Worm (Caenorhabditis elegans) whole organism, L4 larva: Measurements from ENCODE around the gene gem-1.

ENCODE experiments used
- F26F4.8 ChIP-seq: fragments of 200-800 bp; sonication (Bioruptor generic); conservative IDR thresholded peaks from 2 replicates; pipeline ENCODE4 v1.3.6; 2022; ENCODE audit warnings: missing genetic modification characterization, missing compliant biosample characterization
- F37D6.2 ChIP-seq: sonication (generic microtip); optimal IDR thresholded peaks from 2 replicates; lab custom pipeline; 2016; ENCODE audit warnings: mild to moderate bottlenecking, missing genetic modification characterization, missing compliant biosample characterization
- R02D3.7 ChIP-seq: fragments of 150-350 bp; sonication (generic microtip); optimal IDR thresholded peaks from 3 replicates; lab custom pipeline; 2014; ENCODE audit warnings: missing biosample characterization, missing genetic modification characterization
- T20F7.1 ChIP-seq: fragments of 200-800 bp; sonication (Bioruptor generic); optimal IDR thresholded peaks from 2 replicates; lab custom pipeline; 2018; ENCODE audit warnings: mild to moderate bottlenecking, missing genetic modification characterization, missing compliant biosample characterization
- T26A8.4 ChIP-seq: fragments of 200-800 bp; sonication (Bioruptor generic); IDR thresholded peaks from 2 replicates; pipeline ENCODE4 v1.3.6; 2022; ENCODE audit warnings: missing genetic modification characterization, missing compliant biosample characterization
- Y48G9A.11 ChIP-seq: fragments of 200-800 bp; sonication (Bioruptor generic); IDR thresholded peaks from 2 replicates; pipeline ENCODE4 v1.3.6; 2022; ENCODE audit warnings: missing genetic modification reagents, missing genetic modification characterization, missing compliant biosample characterization
- ZK337.2 ChIP-seq: fragments of 200-800 bp; sonication (Bioruptor generic); IDR thresholded peaks from 2 replicates; pipeline ENCODE4 v1.3.6; 2022; ENCODE audit warnings: missing genetic modification reagents, missing genetic modification characterization, missing compliant biosample characterization
- aly-2 ChIP-seq: sonication (generic microtip); optimal IDR thresholded peaks from 2 replicates; lab custom pipeline; 2018; ENCODE audit warnings: missing biosample characterization, missing genetic modification characterization
- ama-1 ChIP-seq: fragments of 150-350 bp; optimal IDR thresholded peaks from 2 replicates; lab custom pipeline; 2014; ENCODE audit warnings: inconsistent platforms, mixed read lengths
- attf-4 ChIP-seq: sonication (generic microtip); optimal IDR thresholded peaks from 3 replicates; lab custom pipeline; 2017; ENCODE audit warnings: missing biosample characterization, missing genetic modification characterization
- ceh-20 ChIP-seq: fragments of 200-800 bp; sonication (Bioruptor generic); IDR thresholded peaks from 2 replicates; pipeline ENCODE4 v1.3.6; 2022; ENCODE audit warnings: missing genetic modification reagents, missing genetic modification characterization, missing compliant biosample characterization
- ceh-28 ChIP-seq: fragments of 150-350 bp; optimal IDR thresholded peaks from 2 replicates; lab custom pipeline; 2014; ENCODE audit warnings: missing biosample characterization, missing genetic modification reagents, missing genetic modification characterization
- daf-12 ChIP-seq: fragments of 150-350 bp; optimal IDR thresholded peaks from 2 replicates; lab custom pipeline; 2014; ENCODE audit warnings: missing biosample characterization, missing genetic modification reagents, missing genetic modification characterization
- daf-16 ChIP-seq, 3 experiments: sonication (generic microtip); optimal IDR thresholded peaks; 2 replicates each; lab custom pipeline; 2016 to 2017; ENCODE audit warnings: missing genetic modification characterization in 3 of 3, missing genetic modification reagents in 3 of 3, mild to moderate bottlenecking in 2 of 3, missing compliant biosample characterization in 2 of 3, missing biosample characterization in 1 of 3, moderate library complexity in 1 of 3
- daf-8 ChIP-seq: fragments of 200-800 bp; sonication (Bioruptor generic); IDR thresholded peaks from 2 replicates; pipeline ENCODE4 v1.3.6; 2022; ENCODE audit warnings: missing genetic modification characterization, missing compliant biosample characterization
- dpl-1 ChIP-seq: fragments of 150-350 bp; optimal IDR thresholded peaks from 2 replicates; lab custom pipeline; 2014; ENCODE audit warnings: missing biosample characterization, missing genetic modification reagents, missing genetic modification characterization
- dve-1 ChIP-seq: sonication (generic microtip); optimal IDR thresholded peaks from 2 replicates; lab custom pipeline; 2017; ENCODE audit warnings: antibody characterized with exemption, mild to moderate bottlenecking, missing genetic modification characterization, missing compliant biosample characterization; ENCODE audit not compliant: insufficient read depth
- egl-27 ChIP-seq: sonication (generic microtip); optimal IDR thresholded peaks from 3 replicates; lab custom pipeline; 2017; ENCODE audit warnings: missing biosample characterization, missing genetic modification reagents, missing genetic modification characterization
- hif-1 ChIP-seq, 2 experiments: sonication (generic microtip); optimal IDR thresholded peaks; 2 replicates each; lab custom pipeline; 2016 to 2017; ENCODE audit warnings: missing compliant biosample characterization in 2 of 2, missing genetic modification characterization in 2 of 2, missing genetic modification reagents in 2 of 2, missing genotype in 2 of 2, mild to moderate bottlenecking in 1 of 2
- hlh-11 ChIP-seq: fragments of 200-800 bp; sonication (Bioruptor generic); optimal IDR thresholded peaks from 2 replicates; lab custom pipeline; 2018; ENCODE audit warnings: mild to moderate bottlenecking, missing genetic modification characterization, missing compliant biosample characterization
- hmg-1.1 ChIP-seq: fragments of 200-800 bp; sonication (Bioruptor generic); IDR thresholded peaks from 2 replicates; pipeline ENCODE4 v1.3.6; 2022; ENCODE audit warnings: missing genetic modification reagents, missing genetic modification characterization, missing compliant biosample characterization
- lim-7 ChIP-seq: fragments of 200-800 bp; sonication (Bioruptor generic); IDR thresholded peaks from 2 replicates; pipeline ENCODE4 v1.3.6; 2022; ENCODE audit warnings: missing genetic modification characterization, missing compliant biosample characterization
- lin-1 ChIP-seq: fragments of 200-800 bp; sonication (Bioruptor generic); IDR thresholded peaks from 2 replicates; pipeline ENCODE4 v1.3.6; 2022; ENCODE audit warnings: missing genetic modification reagents, missing genetic modification characterization, missing compliant biosample characterization
- lin-13 ChIP-seq: fragments of 150-350 bp; optimal IDR thresholded peaks from 2 replicates; lab custom pipeline; 2014; ENCODE audit warnings: missing biosample characterization, missing genetic modification reagents, missing genetic modification characterization
- lin-15B ChIP-seq: fragments of 150-350 bp; sonication (generic microtip); optimal IDR thresholded peaks from 3 replicates; lab custom pipeline; 2014; ENCODE audit warnings: missing biosample characterization, missing genetic modification characterization
- lin-38 ChIP-seq: fragments of 200-800 bp; sonication (Bioruptor generic); IDR thresholded peaks from 2 replicates; pipeline ENCODE4 v1.3.6; 2022; ENCODE audit warnings: missing genetic modification reagents, missing genetic modification characterization, missing compliant biosample characterization
- lir-3 ChIP-seq: sonication (generic microtip); optimal IDR thresholded peaks from 2 replicates; lab custom pipeline; 2016; ENCODE audit warnings: mild to moderate bottlenecking, missing genetic modification characterization, missing compliant biosample characterization
- mdl-1 ChIP-seq, 2 experiments: fragments of 150-350 bp in 1 of 2; sonication (generic microtip) in 1 of 2; optimal IDR thresholded peaks; 2 replicates each; lab custom pipeline; 2014 to 2017; ENCODE audit warnings: missing biosample characterization in 2 of 2, missing genetic modification characterization in 2 of 2
- mdt-29 ChIP-seq: fragments of 200-800 bp; sonication (Bioruptor generic); IDR thresholded peaks from 2 replicates; pipeline ENCODE4 v1.3.6; 2022; ENCODE audit warnings: missing genetic modification reagents, missing genetic modification characterization, missing compliant biosample characterization
- mxl-3 ChIP-seq: fragments of 200-800 bp; sonication (Bioruptor generic); optimal IDR thresholded peaks from 2 replicates; lab custom pipeline; 2018; ENCODE audit warnings: mild to moderate bottlenecking, missing genetic modification characterization, missing compliant biosample characterization
- nhr-10 ChIP-seq: fragments of 150-350 bp; optimal IDR thresholded peaks from 2 replicates; lab custom pipeline; 2014; ENCODE audit warnings: missing biosample characterization, missing genetic modification characterization
- nhr-11 ChIP-seq: fragments of 150-350 bp; optimal IDR thresholded peaks from 2 replicates; lab custom pipeline; 2014; ENCODE audit warnings: missing biosample characterization, missing genetic modification characterization
- nhr-28 ChIP-seq: fragments of 150-350 bp; optimal IDR thresholded peaks from 2 replicates; lab custom pipeline; 2014; ENCODE audit warnings: missing biosample characterization, missing genetic modification characterization
- nhr-42 ChIP-seq: fragments of 200-800 bp; sonication (Bioruptor generic); IDR thresholded peaks from 2 replicates; pipeline ENCODE4 v1.3.6; 2022; ENCODE audit warnings: missing genetic modification characterization, missing compliant biosample characterization
- nhr-6 ChIP-seq: fragments of 150-350 bp; optimal IDR thresholded peaks from 2 replicates; lab custom pipeline; 2014; ENCODE audit warnings: missing biosample characterization, missing genetic modification characterization
- nhr-77 ChIP-seq: fragments of 150-350 bp; optimal IDR thresholded peaks from 2 replicates; lab custom pipeline; 2014; ENCODE audit warnings: missing biosample characterization, missing genetic modification characterization
- pha-4 ChIP-seq, 2 experiments: fragments of 150-350 bp in 1 of 2; fragments of 200-800 bp in 1 of 2; sonication (Bioruptor generic) in 1 of 2; IDR thresholded peaks in 1 of 2; optimal IDR thresholded peaks in 1 of 2; 2 replicates each; pipeline versions ENCODE4 v1.3.6 to Lab custom; 2014 to 2022; ENCODE audit warnings: missing genetic modification characterization in 2 of 2, missing genetic modification reagents in 2 of 2, missing biosample characterization in 1 of 2, missing compliant biosample characterization in 1 of 2
- php-3 ChIP-seq: fragments of 200-800 bp; sonication (Bioruptor generic); IDR thresholded peaks from 2 replicates; pipeline ENCODE4 v1.3.6; 2022; ENCODE audit warnings: missing genetic modification reagents, missing genetic modification characterization, missing compliant biosample characterization
- pqm-1 ChIP-seq: sonication (generic microtip); optimal IDR thresholded peaks from 2 replicates; lab custom pipeline; 2017; ENCODE audit warnings: missing biosample characterization, missing genetic modification characterization
- rbr-2 ChIP-seq: sonication (generic microtip); optimal IDR thresholded peaks from 2 replicates; lab custom pipeline; 2016; ENCODE audit warnings: missing genotype, missing genetic modification characterization, missing compliant biosample characterization
- set-16 ChIP-seq: fragments of 200-800 bp; sonication (Bioruptor generic); IDR thresholded peaks from 2 replicates; pipeline ENCODE4 v1.3.6; 2022; ENCODE audit warnings: missing genetic modification reagents, missing genetic modification characterization, missing compliant biosample characterization
- snpc-4 ChIP-seq: fragments of 150-350 bp; optimal IDR thresholded peaks from 2 replicates; lab custom pipeline; 2014; ENCODE audit warnings: missing biosample characterization, missing genetic modification characterization
- tra-1 ChIP-seq: fragments of 200-800 bp; sonication (Bioruptor generic); IDR thresholded peaks from 2 replicates; pipeline ENCODE4 v1.3.6; 2022; ENCODE audit warnings: missing genetic modification reagents, missing genetic modification characterization, missing compliant biosample characterization
- unc-39 ChIP-seq: sonication (generic microtip); optimal IDR thresholded peaks from 2 replicates; lab custom pipeline; 2017; ENCODE audit warnings: missing biosample characterization, missing genetic modification characterization
- unc-62 ChIP-seq, 3 experiments: fragments of 150-350 bp in 1 of 3; sonication (generic microtip); optimal IDR thresholded peaks in 2 of 3; peaks in 1 of 3; 1 replicate in 1 of 3; 2 replicates in 2 of 3; lab custom pipeline; 2014 to 2017; ENCODE audit warnings: missing biosample characterization in 3 of 3, missing genetic modification characterization in 3 of 3, missing genetic modification reagents in 3 of 3, missing genotype in 1 of 3
- vab-7 ChIP-seq: fragments of 200-800 bp; sonication (Bioruptor generic); IDR thresholded peaks from 2 replicates; pipeline ENCODE4 v1.3.6; 2022; ENCODE audit warnings: missing genetic modification reagents, missing genetic modification characterization, missing compliant biosample characterization
- zag-1 ChIP-seq: fragments of 150-350 bp; optimal IDR thresholded peaks from 2 replicates; lab custom pipeline; 2014; ENCODE audit warnings: missing biosample characterization, missing genetic modification characterization
- zfp-2 ChIP-seq: sonication (generic microtip); optimal IDR thresholded peaks from 2 replicates; lab custom pipeline; 2016; ENCODE audit warnings: mild to moderate bottlenecking, missing genetic modification characterization, missing compliant biosample characterization
- zfp-3 ChIP-seq: fragments of 200-800 bp; sonication (Bioruptor generic); conservative IDR thresholded peaks from 2 replicates; pipeline ENCODE4 v1.3.6; 2022; ENCODE audit warnings: missing genetic modification reagents, missing genetic modification characterization, missing compliant biosample characterization
- ztf-11 ChIP-seq: fragments of 150-350 bp; optimal IDR thresholded peaks from 2 replicates; lab custom pipeline; 2014; ENCODE audit warnings: missing biosample characterization, missing genetic modification characterization
- ztf-7 ChIP-seq: fragments of 150-350 bp; optimal IDR thresholded peaks from 2 replicates; lab custom pipeline; 2014; ENCODE audit warnings: missing biosample characterization, missing genetic modification characterization

The gem-1 gene

ce11 chrX:13419884-13420339, 43.1 kb upstream of the gem-1 start, which contains the start of gene C29F7.3 (continued):
- no peak for TF ChIP-seq nhr-6 (tag; lab: Kevin White, UChicago)
- TF ChIP-seq nhr-77 (tag; lab: Kevin White, UChicago): no peak
- TF ChIP-seq ceh-20 (GFP tag; lab: Robert Waterston, UW): peak; percentile 95
- TF ChIP-seq aly-2 (tag; lab: Kevin White, UChicago): no peak
- TF ChIP-seq unc-39 (tag; lab: Kevin White, UChicago): no peak
- no peak for TF ChIP-seq lim-7
- TF ChIP-seq hmg-1.1: peak; percentile 68
- no peak for TF ChIP-seq lin-15B (tag; lab: Kevin White, UChicago)
- TF ChIP-seq nhr-10 (tag; lab: Kevin White, UChicago): no peak
- TF ChIP-seq daf-8 (GFP tag; lab: Robert Waterston, UW): no peak
- TF ChIP-seq egl-27 (tag; lab: Kevin White, UChicago): no peak
- no peak for TF ChIP-seq daf-12 (tag; lab: Kevin White, UChicago)
- TF ChIP-seq hlh-11 (tag; lab: Kevin White, UChicago): peak; percentile 56
- TF ChIP-seq pqm-1 (tag; lab: Kevin White, UChicago): no peak
- no peak for TF ChIP-seq nhr-11 (tag; lab: Kevin White, UChicago)
- TF ChIP-seq ZK337.2: no peak
- TF ChIP-seq hif-1 (tag; optimal IDR thresholded peaks at IDR 0.05; lab: Kevin White, UChicago): no peak
- TF ChIP-seq zag-1 (tag; lab: Kevin White, UChicago): no peak
- TF ChIP-seq php-3 (GFP tag; lab: Robert Waterston, UW): peak; percentile 88
- TF ChIP-seq daf-16 (GFP tag; optimal IDR thresholded peaks at IDR 0.05; lab: Kevin White, UChicago): peak in 1 of 2 experiments; percentile 20
- peak; percentile 3 for TF ChIP-seq daf-16 (tag; optimal IDR thresholded peaks at IDR 0.05; lab: Kevin White, UChicago)
- TF ChIP-seq ama-1 (lab: Kevin White, UChicago): no peak
- TF ChIP-seq vab-7 (GFP tag; lab: Robert Waterston, UW): no peak
- TF ChIP-seq lir-3 (tag; lab: Kevin White, UChicago): no peak
- no peak for TF ChIP-seq ceh-28 (tag; lab: Kevin White, UChicago)
- TF ChIP-seq dpl-1: no peak
- TF ChIP-seq nhr-28 (tag; lab: Kevin White, UChicago): peak; percentile 97
- TF ChIP-seq pha-4 (GFP tag; IDR thresholded peaks at IDR 0.05; lab: Robert Waterston, UW): no peak
- no peak for TF ChIP-seq pha-4 (tag; optimal IDR thresholded peaks at IDR 0.05; lab: Kevin White, UChicago)
- TF ChIP-seq F26F4.8 (GFP tag; lab: Robert Waterston, UW): no peak
- TF ChIP-seq R02D3.7 (tag; lab: Kevin White, UChicago): no peak
- TF ChIP-seq ztf-7 (tag; lab: Kevin White, UChicago): no peak
- peak in 1 of 2 experiments; percentile 66 for TF ChIP-seq unc-62 (GFP tag; optimal IDR thresholded peaks at IDR 0.05 in 1 of 2; lab: Kevin White, UChicago)
- TF ChIP-seq unc-62 (tag; optimal IDR thresholded peaks at IDR 0.05; lab: Kevin White, UChicago): no peak
- no peak for TF ChIP-seq zfp-3 (GFP tag; lab: Robert Waterston, UW)
- TF ChIP-seq mdl-1 (tag; optimal IDR thresholded peaks at IDR 0.05; lab: Kevin White, UChicago): no peak
- peak; percentile 67 for TF ChIP-seq T20F7.1 (GFP tag; lab: Kevin White, UChicago)
- no peak for TF ChIP-seq attf-4 (tag; lab: Kevin White, UChicago)
- TF ChIP-seq Y48G9A.11 (GFP tag; lab: Robert Waterston, UW): no peak
- no peak for TF ChIP-seq lin-13 (GFP tag; lab: Kevin White, UChicago)
- TF ChIP-seq snpc-4: no peak
- TF ChIP-seq T26A8.4 (GFP tag; lab: Robert Waterston, UW): no peak
- TF ChIP-seq zfp-2 (tag; lab: Kevin White, UChicago): no peak
- TF ChIP-seq ztf-11: no peak
- TF ChIP-seq rbr-2 (tag; lab: Kevin White, UChicago): no peak
- TF ChIP-seq dve-1: peak; percentile 50
- no peak for TF ChIP-seq lin-38
- TF ChIP-seq mxl-3: peak; percentile 11
- TF ChIP-seq nhr-42 (GFP tag; lab: Robert Waterston, UW): no peak
- TF ChIP-seq lin-1: peak; percentile 85
- TF ChIP-seq tra-1 (GFP tag; lab: Robert Waterston, UW): peak; percentile 98
- no peak for TF ChIP-seq set-16
- TF ChIP-seq mdt-29 (GFP tag; lab: Robert Waterston, UW): no peak
- TF ChIP-seq F37D6.2 (tag; lab: Kevin White, UChicago): no peak
